Fruit fly (Drosophila melanogaster) S2 (cell line): ENCODE results near the gene Ect3.

Experiments used
- CG8478 ChIP-seq: fragments of >200 bp; optimal IDR thresholded peaks from 2 replicates; lab custom pipeline; 2018
- CTCF ChIP-seq, 2 experiments: fragments of >200 bp; optimal IDR thresholded peaks; 2 replicates each; lab custom pipeline; 2018

- no peak for TF ChIP-seq CG8478 (lab: Kevin White, UChicago)
- no peak for TF ChIP-seq CTCF (optimal IDR thresholded peaks at IDR 0.05; lab: Kevin White, UChicago)
These were observed 14.2 kb upstream of the Ect3 start for dm6 chr3R:11984862-11985261.
